Fruit fly (Drosophila melanogaster) whole organism, pupa: ENCODE results near the gene Jhbp14.

Experiments used
- CG10348 ChIP-seq: fragments of 200-800 bp; sonication (Bioruptor generic); IDR thresholded peaks from 2 replicates; pipeline ENCODE4 v1.3.6; 2022; ENCODE audit warnings: missing biosample characterization, missing genetic modification characterization
- CG12605 ChIP-seq: fragments of 200-800 bp; sonication (Bioruptor generic); IDR thresholded peaks from 2 replicates; pipeline ENCODE4 v1.3.6; 2022; ENCODE audit warnings: missing biosample characterization, missing genetic modification characterization
- CG13204 ChIP-seq: fragments of 200-800 bp; sonication (Bioruptor generic); optimal IDR thresholded peaks from 2 replicates; lab custom pipeline; 2018; ENCODE audit warnings: missing biosample characterization, mild to moderate bottlenecking, missing genetic modification characterization, moderate library complexity
- CG14655 ChIP-seq: fragments of 200-800 bp; sonication (Bioruptor generic); optimal IDR thresholded peaks from 3 replicates; lab custom pipeline; 2017; ENCODE audit warnings: mild to moderate bottlenecking, missing biosample characterization, missing genetic modification reagents, missing genetic modification characterization
- CG15710 ChIP-seq: fragments of 200-800 bp; sonication (Bioruptor generic); optimal IDR thresholded peaks from 2 replicates; lab custom pipeline; 2018; ENCODE audit warnings: missing biosample characterization, mild to moderate bottlenecking, missing genetic modification characterization, moderate library complexity
- CG17806 ChIP-seq: fragments of 200-800 bp; sonication (Bioruptor generic); optimal IDR thresholded peaks from 2 replicates; lab custom pipeline; 2018; ENCODE audit warnings: missing biosample characterization, mild to moderate bottlenecking, missing genetic modification characterization, moderate library complexity
- CG32121 ChIP-seq: fragments of 200-800 bp; sonication (Bioruptor generic); IDR thresholded peaks from 2 replicates; pipeline ENCODE4 v1.3.6; 2022; ENCODE audit warnings: missing biosample characterization, missing genetic modification characterization
- CG34367 ChIP-seq: fragments of 200-800 bp; sonication (Bioruptor generic); optimal IDR thresholded peaks from 2 replicates; lab custom pipeline; 2018; ENCODE audit warnings: missing biosample characterization, mild to moderate bottlenecking, missing genetic modification characterization
- CG4496 ChIP-seq: fragments of 200-800 bp; sonication (Bioruptor generic); IDR thresholded peaks from 3 replicates; pipeline ENCODE4 v1.3.6; 2022; ENCODE audit warnings: missing biosample characterization, missing genetic modification characterization
- CG8159 ChIP-seq: fragments of 200-800 bp; sonication (Bioruptor generic); optimal IDR thresholded peaks from 3 replicates; lab custom pipeline; 2018; ENCODE audit warnings: missing biosample characterization, mild to moderate bottlenecking, missing genetic modification characterization, moderate library complexity
- CG8301 ChIP-seq: fragments of 200-800 bp; sonication (Bioruptor generic); optimal IDR thresholded peaks from 2 replicates; lab custom pipeline; 2018; ENCODE audit warnings: missing biosample characterization, mild to moderate bottlenecking, missing genetic modification characterization
- CG9948 ChIP-seq: fragments of 200-800 bp; sonication (Bioruptor generic); optimal IDR thresholded peaks from 2 replicates; lab custom pipeline; 2018; ENCODE audit warnings: missing biosample characterization, mild to moderate bottlenecking, missing genetic modification characterization, moderate library complexity
- D1 ChIP-seq: fragments of 200-800 bp; sonication (Bioruptor generic); optimal IDR thresholded peaks from 2 replicates; lab custom pipeline; 2018; ENCODE audit warnings: missing biosample characterization, mild to moderate bottlenecking, missing genetic modification characterization, moderate library complexity
- EcR ChIP-seq: fragments of 200-800 bp; sonication (Bioruptor generic); optimal IDR thresholded peaks from 3 replicates; lab custom pipeline; 2019; ENCODE audit warnings: missing biosample characterization, missing genetic modification characterization, mild to moderate bottlenecking, moderate library complexity, missing genetic modification reagents
- Ets98B ChIP-seq: fragments of 200-800 bp; sonication (Bioruptor generic); IDR thresholded peaks from 2 replicates; pipeline ENCODE4 v1.3.6; 2022; ENCODE audit warnings: missing biosample characterization, missing genetic modification characterization
- Pif1A ChIP-seq: fragments of 200-800 bp; sonication (Bioruptor generic); optimal IDR thresholded peaks from 3 replicates; lab custom pipeline; 2016; ENCODE audit warnings: missing biosample characterization, missing genetic modification characterization
- Pif1B ChIP-seq: fragments of 200-800 bp; sonication (Bioruptor generic); optimal IDR thresholded peaks from 3 replicates; lab custom pipeline; 2016; ENCODE audit warnings: missing biosample characterization, missing genetic modification characterization
- Snoo ChIP-seq: fragments of 200-800 bp; sonication (Bioruptor generic); optimal IDR thresholded peaks from 3 replicates; lab custom pipeline; 2017; ENCODE audit warnings: missing biosample characterization, mild to moderate bottlenecking, missing genetic modification characterization, inconsistent platforms
- fd96Ca ChIP-seq: fragments of 200-800 bp; sonication (Bioruptor generic); IDR thresholded peaks from 3 replicates; pipeline ENCODE4 v1.3.6; 2022; ENCODE audit warnings: missing biosample characterization, missing genetic modification characterization
- gl ChIP-seq: fragments of 200-800 bp; sonication (Bioruptor generic); optimal IDR thresholded peaks from 2 replicates; lab custom pipeline; 2018; ENCODE audit warnings: missing biosample characterization, mild to moderate bottlenecking, missing genetic modification characterization
- rn ChIP-seq: fragments of 200-800 bp; sonication (Bioruptor generic); IDR thresholded peaks from 2 replicates; pipeline ENCODE4 v1.3.6; 2022; ENCODE audit warnings: missing biosample characterization, missing genetic modification characterization

Gene Jhbp14

dm6 chr2L:13203437-13204137 lies 32.7 kb upstream of the Jhbp14 start, which contains the start of gene Pect:
Gene Pect, plus strand, starts transcription at chr2L:13203762.
- TF ChIP-seq CG17806 (tag; lab: Kevin White, UChicago), result no peak
- no peak for TF ChIP-seq CG4496 (GFP tag; lab: Robert Waterston, UW)
- TF ChIP-seq CG12605, result peak; percentile 62
- peak; percentile 54; the same call in 1 of the 2 replicates for TF ChIP-seq Ets98B
- peak; percentile 7 for TF ChIP-seq gl (tag; lab: Kevin White, UChicago)
- TF ChIP-seq EcR (GFP tag; lab: Kevin White, UChicago), result peak; percentile 52
- peak; percentile 38; the same call in 1 of the 3 replicates for TF ChIP-seq fd96Ca (GFP tag; lab: Robert Waterston, UW)
- peak; percentile 28 for TF ChIP-seq CG15710

dm6 chr2L:13204151-13204550 lies 32.1 kb upstream of the Jhbp14 start:
- TF ChIP-seq CG13204 (no peak), CG10348 (GFP tag; lab: Robert Waterston, UW) (no peak), CG9948 (tag; lab: Kevin White, UChicago) (no peak), CG15710 (no peak), CG4496 (GFP tag; lab: Robert Waterston, UW) (no peak), gl (tag; lab: Kevin White, UChicago) (no peak), Snoo (no peak), Pif1B (GFP tag; lab: Kevin White, UChicago) (no peak), CG8159 (tag; lab: Kevin White, UChicago) (no peak), CG34367 (tag; lab: Kevin White, UChicago) (no peak), CG8301 (tag; lab: Kevin White, UChicago) (no peak), D1 (tag; lab: Kevin White, UChicago) (no peak), CG14655 (GFP tag; lab: Kevin White, UChicago) (no peak), Pif1A (no peak), fd96Ca (GFP tag; lab: Robert Waterston, UW) (no peak), CG12605 (no peak)

dm6 chr2L:13205256-13205655 lies 31.0 kb upstream of the Jhbp14 start:
- peak; percentile 44; the same call in 1 of the 3 replicates for TF ChIP-seq fd96Ca (GFP tag; lab: Robert Waterston, UW)
- peak; percentile 45; the same call in 1 of the 2 replicates for TF ChIP-seq CG32121 (GFP tag; lab: Robert Waterston, UW)
- peak; percentile 54 for TF ChIP-seq CG13204
- peak; percentile 48 for TF ChIP-seq Snoo
- no peak for TF ChIP-seq D1 (tag; lab: Kevin White, UChicago)
- TF ChIP-seq gl (tag; lab: Kevin White, UChicago), result peak; percentile 3
- TF ChIP-seq CG17806 (tag; lab: Kevin White, UChicago), result no peak
- no peak for TF ChIP-seq CG4496 (GFP tag; lab: Robert Waterston, UW)
- no peak for TF ChIP-seq rn (GFP tag; lab: Robert Waterston, UW)
- no peak for TF ChIP-seq CG9948 (tag; lab: Kevin White, UChicago)
- TF ChIP-seq CG8159 (tag; lab: Kevin White, UChicago), result no peak
- TF ChIP-seq CG15710, result no peak
- TF ChIP-seq CG34367 (tag; lab: Kevin White, UChicago), result no peak
- TF ChIP-seq EcR (GFP tag; lab: Kevin White, UChicago), result peak; percentile 49
- TF ChIP-seq CG14655 (GFP tag; lab: Kevin White, UChicago), result no peak
- 0 out of 2 replicates have a peak, but pooled peaks have one; percentile 10 for TF ChIP-seq CG12605
- no peak for TF ChIP-seq Pif1A
- peak; percentile 9; the same call in 1 of the 2 replicates for TF ChIP-seq Ets98B
- TF ChIP-seq CG8301 (tag; lab: Kevin White, UChicago), result no peak
- no peak for TF ChIP-seq CG10348 (GFP tag; lab: Robert Waterston, UW)
- no peak for TF ChIP-seq Pif1B (GFP tag; lab: Kevin White, UChicago)

dm6 chr2L:13206077-13206668 lies 30.1 kb upstream of the Jhbp14 start:
- TF ChIP-seq CG10348 (GFP tag; lab: Robert Waterston, UW) (no peak), CG8159 (tag; lab: Kevin White, UChicago) (no peak), CG8301 (tag; lab: Kevin White, UChicago) (no peak), CG32121 (GFP tag; lab: Robert Waterston, UW) (peak; percentile 36; the same call in 1 of the 2 replicates), CG34367 (tag; lab: Kevin White, UChicago) (no peak), D1 (tag; lab: Kevin White, UChicago) (no peak), CG4496 (GFP tag; lab: Robert Waterston, UW) (no peak), CG17806 (tag; lab: Kevin White, UChicago) (no peak), fd96Ca (GFP tag; lab: Robert Waterston, UW) (no peak), CG15710 (no peak), EcR (GFP tag; lab: Kevin White, UChicago) (peak; percentile 92), Pif1B (GFP tag; lab: Kevin White, UChicago) (no peak), CG13204 (no peak), CG9948 (tag; lab: Kevin White, UChicago) (no peak), Ets98B (peak; percentile 48), CG12605 (peak; percentile 62; the same call in 1 of the 2 replicates), Pif1A (no peak), rn (GFP tag; lab: Robert Waterston, UW) (no peak), CG14655 (GFP tag; lab: Kevin White, UChicago) (no peak), gl (tag; lab: Kevin White, UChicago) (no peak), Snoo (no peak)
- TF ChIP-seq, all 21 proteins: peak for 4

DNA sequence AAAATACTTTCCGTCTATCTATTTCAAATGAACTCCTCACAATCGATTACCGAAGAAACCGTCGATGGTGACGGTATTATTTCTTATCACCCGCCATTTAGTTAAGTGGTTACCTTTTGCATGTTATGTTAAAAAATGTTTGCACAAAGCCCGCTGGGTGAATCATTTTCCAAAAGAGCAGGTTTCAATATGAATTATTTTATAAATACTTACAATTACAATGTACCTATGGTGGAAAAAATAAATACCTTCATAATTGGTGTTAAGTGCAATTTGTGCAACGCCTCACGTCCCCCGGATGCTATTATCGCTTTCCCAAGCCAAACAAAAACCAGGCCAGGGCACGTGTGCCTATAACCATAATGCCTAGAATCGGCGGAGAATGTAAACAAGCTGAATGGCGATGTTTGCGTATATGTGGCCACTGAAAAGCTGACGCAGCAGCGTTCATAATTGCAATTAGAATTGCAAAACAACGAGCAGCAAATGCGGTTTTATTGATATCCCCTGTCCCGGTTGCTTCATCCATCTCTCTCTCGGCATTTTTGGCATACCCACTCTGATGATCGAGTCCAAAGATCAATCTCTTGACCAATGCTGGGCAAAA lies 29.3 kb upstream of the Jhbp14 start:
- TF ChIP-seq CG4496 (GFP tag; lab: Robert Waterston, UW) (0 out of 3 replicates have a peak, but pooled peaks have one; percentile 13), Pif1A (no peak), CG14655 (GFP tag; lab: Kevin White, UChicago) (no peak), CG32121 (GFP tag; lab: Robert Waterston, UW) (peak; percentile 17; the same call in 1 of the 2 replicates)
